Worm (Caenorhabditis elegans) whole organism, L1 larva: ENCODE measurements around the gene sfxn-1.2.

ENCODE experiments used
- C04F5.9 ChIP-seq: sonication (generic microtip); optimal IDR thresholded peaks from 2 replicates; lab custom pipeline; 2016; ENCODE audit warnings: missing genetic modification characterization, missing compliant biosample characterization
- C16A3.4 ChIP-seq: fragments of 150-350 bp; optimal IDR thresholded peaks from 2 replicates; lab custom pipeline; 2014; ENCODE audit warnings: missing biosample characterization, missing genetic modification characterization
- F16B12.6 ChIP-seq: fragments of 150-350 bp; optimal IDR thresholded peaks from 2 replicates; lab custom pipeline; 2014; ENCODE audit warnings: missing biosample characterization, missing genetic modification characterization
- aha-1 ChIP-seq: fragments of 150-350 bp; optimal IDR thresholded peaks from 2 replicates; lab custom pipeline; 2014; ENCODE audit warnings: missing biosample characterization, missing genetic modification characterization
- aly-2 ChIP-seq: fragments of 150-350 bp; optimal IDR thresholded peaks from 2 replicates; lab custom pipeline; 2014; ENCODE audit warnings: missing biosample characterization, missing genetic modification characterization
- ama-1 ChIP-seq: fragments of 150-350 bp; optimal IDR thresholded peaks from 2 replicates; lab custom pipeline; 2014
- blmp-1 ChIP-seq: fragments of 150-350 bp; optimal IDR thresholded peaks from 2 replicates; lab custom pipeline; 2014; ENCODE audit warnings: missing biosample characterization, missing genetic modification characterization
- ceh-63 ChIP-seq: fragments of 200-800 bp; sonication (Bioruptor generic); optimal IDR thresholded peaks from 2 replicates; lab custom pipeline; 2018; ENCODE audit warnings: mild to moderate bottlenecking, missing genetic modification characterization, missing compliant biosample characterization
- dpl-1 ChIP-seq, 3 experiments: fragments of 150-350 bp in 2 of 3; sonication (generic microtip) in 1 of 3; optimal IDR thresholded peaks; 2 replicates each; lab custom pipeline; 2014 to 2017; ENCODE audit warnings: missing biosample characterization in 3 of 3, missing genetic modification characterization in 3 of 3, missing genetic modification reagents in 3 of 3
- dsc-1 ChIP-seq: sonication (generic microtip); optimal IDR thresholded peaks from 2 replicates; lab custom pipeline; 2016; ENCODE audit warnings: mild to moderate bottlenecking, missing genetic modification characterization, missing compliant biosample characterization
- efl-1 ChIP-seq, 4 experiments: fragments of 150-350 bp; optimal IDR thresholded peaks in 3 of 4; peaks in 1 of 4; 1 replicate in 1 of 4; 2 replicates in 3 of 4; lab custom pipeline; 2014; ENCODE audit warnings: missing biosample characterization in 2 of 4, missing genetic modification characterization in 2 of 4, missing genetic modification reagents in 2 of 4
- efl-3 ChIP-seq: fragments of 200-800 bp; sonication (Bioruptor generic); optimal IDR thresholded peaks from 2 replicates; lab custom pipeline; 2018; ENCODE audit warnings: mild to moderate bottlenecking, missing genetic modification characterization, missing compliant biosample characterization
- egl-13 ChIP-seq: sonication (generic microtip); optimal IDR thresholded peaks from 2 replicates; lab custom pipeline; 2016; ENCODE audit warnings: missing genotype, missing genetic modification reagents, missing genetic modification characterization, missing compliant biosample characterization
- elt-2 ChIP-seq: sonication (generic microtip); optimal IDR thresholded peaks from 2 replicates; lab custom pipeline; 2016; ENCODE audit warnings: missing genetic modification characterization, mild to moderate bottlenecking, inconsistent platforms, missing compliant biosample characterization, missing genetic modification reagents
- elt-3 ChIP-seq, 6 experiments: fragments of 150-350 bp in 1 of 6; sonication (generic microtip); optimal IDR thresholded peaks; 2 replicates each; lab custom pipeline; 2017 to 2018; ENCODE audit warnings: missing biosample characterization in 6 of 6, missing genetic modification characterization in 6 of 6, inconsistent platforms in 1 of 6
- fos-1 ChIP-seq: fragments of 150-350 bp; optimal IDR thresholded peaks from 2 replicates; lab custom pipeline; 2014; ENCODE audit warnings: missing biosample characterization, missing genetic modification characterization
- grh-1 ChIP-seq: fragments of 200-800 bp; sonication (Bioruptor generic); IDR thresholded peaks from 2 replicates; pipeline ENCODE4 v1.3.6; 2022; ENCODE audit warnings: missing genetic modification reagents, missing genetic modification characterization, missing compliant biosample characterization
- hlh-4 ChIP-seq: sonication (generic microtip); optimal IDR thresholded peaks from 2 replicates; lab custom pipeline; 2016; ENCODE audit warnings: mild to moderate bottlenecking, missing genetic modification characterization, missing compliant biosample characterization
- jun-1 ChIP-seq: fragments of 150-350 bp; optimal IDR thresholded peaks from 2 replicates; lab custom pipeline; 2014; ENCODE audit warnings: missing biosample characterization, missing genetic modification reagents, missing genetic modification characterization
- lin-14 ChIP-seq: fragments of 200-800 bp; sonication (Bioruptor generic); optimal IDR thresholded peaks from 2 replicates; lab custom pipeline; 2018; ENCODE audit warnings: mild to moderate bottlenecking, missing genetic modification characterization, moderate library complexity, missing compliant biosample characterization
- lin-35 ChIP-seq, 2 experiments: fragments of 150-350 bp; optimal IDR thresholded peaks; 2 replicates each; lab custom pipeline; 2014; ENCODE audit warnings: missing biosample characterization in 2 of 2, missing genetic modification characterization in 2 of 2, missing genetic modification reagents in 2 of 2
- lin-39 ChIP-seq: fragments of 150-350 bp; optimal IDR thresholded peaks from 2 replicates; lab custom pipeline; 2014; ENCODE audit warnings: missing biosample characterization, missing genetic modification reagents, missing genetic modification characterization
- lir-3 ChIP-seq: sonication (generic microtip); optimal IDR thresholded peaks from 2 replicates; lab custom pipeline; 2016; ENCODE audit warnings: mild to moderate bottlenecking, missing genetic modification characterization, moderate library complexity, missing compliant biosample characterization; ENCODE audit not compliant: poor library complexity
- mep-1 ChIP-seq: fragments of 150-350 bp; optimal IDR thresholded peaks from 2 replicates; lab custom pipeline; 2014; ENCODE audit warnings: missing biosample characterization, missing genetic modification characterization
- nhr-19 ChIP-seq: fragments of 200-800 bp; sonication (Bioruptor generic); conservative IDR thresholded peaks from 2 replicates; pipeline ENCODE4 v1.3.6; 2022; ENCODE audit warnings: missing genetic modification characterization, missing compliant biosample characterization
- nhr-20 ChIP-seq: sonication (generic microtip); optimal IDR thresholded peaks from 2 replicates; lab custom pipeline; 2016; ENCODE audit warnings: mild to moderate bottlenecking, missing genetic modification characterization, missing compliant biosample characterization
- nhr-237 ChIP-seq: fragments of 150-350 bp; optimal IDR thresholded peaks from 2 replicates; lab custom pipeline; 2014; ENCODE audit warnings: missing biosample characterization, missing genetic modification characterization
- nhr-28 ChIP-seq: fragments of 150-350 bp; optimal IDR thresholded peaks from 2 replicates; lab custom pipeline; 2014; ENCODE audit warnings: missing biosample characterization, missing genetic modification characterization
- nhr-47 ChIP-seq: sonication (generic microtip); optimal IDR thresholded peaks from 2 replicates; lab custom pipeline; 2016; ENCODE audit warnings: mild to moderate bottlenecking, missing genetic modification characterization, moderate library complexity, missing compliant biosample characterization
- nhr-71 ChIP-seq: sonication (generic microtip); optimal IDR thresholded peaks from 2 replicates; lab custom pipeline; 2016; ENCODE audit warnings: mild to moderate bottlenecking, missing genetic modification characterization, moderate library complexity, missing compliant biosample characterization
- nhr-77 ChIP-seq: fragments of 150-350 bp; optimal IDR thresholded peaks from 2 replicates; lab custom pipeline; 2014; ENCODE audit warnings: missing biosample characterization, missing genetic modification characterization
- nhr-84 ChIP-seq: sonication (generic microtip); optimal IDR thresholded peaks from 2 replicates; lab custom pipeline; 2017; ENCODE audit warnings: missing biosample characterization, missing genetic modification characterization
- nhr-85 ChIP-seq: sonication (generic microtip); peaks from one replicate; lab custom pipeline; 2016; ENCODE audit warnings: missing genetic modification characterization, inconsistent platforms, missing compliant biosample characterization
- nhr-90 ChIP-seq: sonication (generic microtip); optimal IDR thresholded peaks from 2 replicates; lab custom pipeline; 2016; ENCODE audit warnings: mild to moderate bottlenecking, missing genetic modification characterization, missing compliant biosample characterization; ENCODE audit not compliant: poor library complexity
- pax-3 ChIP-seq: fragments of 200-800 bp; sonication (Bioruptor generic); optimal IDR thresholded peaks from 2 replicates; lab custom pipeline; 2018; ENCODE audit warnings: mild to moderate bottlenecking, missing genetic modification characterization, moderate library complexity, missing compliant biosample characterization
- pqm-1 ChIP-seq: sonication (generic microtip); optimal IDR thresholded peaks from 3 replicates; lab custom pipeline; 2017; ENCODE audit warnings: missing biosample characterization, missing genetic modification characterization
- rnt-1 ChIP-seq: sonication (generic microtip); optimal IDR thresholded peaks from 2 replicates; lab custom pipeline; 2016; ENCODE audit warnings: mild to moderate bottlenecking, missing genetic modification characterization, moderate library complexity, missing compliant biosample characterization
- skn-1 ChIP-seq: fragments of 150-350 bp; optimal IDR thresholded peaks from 2 replicates; lab custom pipeline; 2014; ENCODE audit warnings: missing biosample characterization, missing genetic modification characterization
- snpc-4 ChIP-seq: fragments of 150-350 bp; optimal IDR thresholded peaks from 2 replicates; lab custom pipeline; 2014; ENCODE audit warnings: missing biosample characterization, missing genetic modification characterization
- snu-23 ChIP-seq: sonication (generic microtip); optimal IDR thresholded peaks from 2 replicates; lab custom pipeline; 2016; ENCODE audit warnings: missing genetic modification characterization, missing compliant biosample characterization
- swsn-7 ChIP-seq: sonication (generic microtip); optimal IDR thresholded peaks from 2 replicates; lab custom pipeline; 2016; ENCODE audit warnings: missing genetic modification characterization, missing compliant biosample characterization
- tbx-2 ChIP-seq: sonication (generic microtip); optimal IDR thresholded peaks from 2 replicates; lab custom pipeline; 2016; ENCODE audit warnings: missing genetic modification characterization, missing compliant biosample characterization
- tlp-1 ChIP-seq: fragments of 150-350 bp; optimal IDR thresholded peaks from 2 replicates; lab custom pipeline; 2014; ENCODE audit warnings: missing biosample characterization, missing genetic modification characterization
- unc-86 ChIP-seq: sonication (generic microtip); optimal IDR thresholded peaks from 2 replicates; lab custom pipeline; 2016; ENCODE audit warnings: missing genetic modification characterization, missing compliant biosample characterization
- ztf-11 ChIP-seq, 2 experiments: sonication (generic microtip); optimal IDR thresholded peaks; 2 replicates each; lab custom pipeline; 2016 to 2017; ENCODE audit warnings: missing genetic modification characterization in 2 of 2, missing biosample characterization in 1 of 2, missing compliant biosample characterization in 1 of 2

sfxn-1.2 gene

ce11 chrII:11161675-11162074 lies 24.2 kb upstream of the sfxn-1.2 start:
- TF ChIP-seq blmp-1 (tag; lab: Kevin White, UChicago) (peak; percentile 55), C04F5.9 (tag; lab: Kevin White, UChicago) (no peak), elt-2 (tag; lab: Kevin White, UChicago) (no peak), elt-3 (tag; optimal IDR thresholded peaks at IDR 0.05; lab: Kevin White, UChicago) (peak in 1 of 6 experiments; percentile 11)

ce11 chrII:11162390-11162789 lies 23.4 kb upstream of the sfxn-1.2 start, which contains the start of gene ptr-13:
Gene ptr-13, minus strand, starts transcription at chrII:11162481.
- no peak for TF ChIP-seq C04F5.9 (tag; lab: Kevin White, UChicago)
- TF ChIP-seq lin-14 = no peak
- peak in 2 of 6 experiments; percentile 2 to 54 for TF ChIP-seq elt-3 (tag; optimal IDR thresholded peaks at IDR 0.05; lab: Kevin White, UChicago)
- no peak for TF ChIP-seq efl-3
- TF ChIP-seq pqm-1 (tag; lab: Kevin White, UChicago) = no peak
- no peak for TF ChIP-seq aly-2 (tag; lab: Kevin White, UChicago)
- no peak for TF ChIP-seq ztf-11 (tag; optimal IDR thresholded peaks at IDR 0.05; lab: Kevin White, UChicago)
- TF ChIP-seq blmp-1 (tag; lab: Kevin White, UChicago) = peak; percentile 79
- TF ChIP-seq dpl-1 (GFP tag; optimal IDR thresholded peaks at IDR 0.05; lab: Kevin White, UChicago) = no peak
- TF ChIP-seq swsn-7 (tag; lab: Kevin White, UChicago) = no peak
- no peak for TF ChIP-seq nhr-28 (tag; lab: Kevin White, UChicago)

ce11 chrII:11163291-11163690 lies 22.5 kb upstream of the sfxn-1.2 start:
- TF ChIP-seq lin-14 (peak; percentile 41), jun-1 (tag; lab: Kevin White, UChicago) (no peak), elt-2 (tag; lab: Kevin White, UChicago) (no peak), tlp-1 (tag; lab: Kevin White, UChicago) (no peak), ama-1 (lab: Kevin White, UChicago) (no peak), lin-35 (GFP tag; optimal IDR thresholded peaks at IDR 0.05; lab: Kevin White, UChicago) (peak in 1 of 2 experiments; percentile 20), F16B12.6 (tag; lab: Kevin White, UChicago) (no peak), efl-1 (optimal IDR thresholded peaks at IDR 0.05; lab: Kevin White, UChicago) (no peak), efl-1 (GFP tag; optimal IDR thresholded peaks at IDR 0.05 in 1 of 2; lab: Kevin White, UChicago) (peak in 1 of 2 experiments; percentile 40), mep-1 (tag; lab: Kevin White, UChicago) (no peak), nhr-20 (peak; percentile 54), nhr-85 (tag; lab: Kevin White, UChicago) (peak; percentile 75), dsc-1 (tag; lab: Kevin White, UChicago) (no peak), elt-3 (tag; optimal IDR thresholded peaks at IDR 0.05; lab: Kevin White, UChicago) (peak in 2 of 6 experiments; percentile 54 to 90), blmp-1 (tag; lab: Kevin White, UChicago) (peak; percentile 81), rnt-1 (tag; lab: Kevin White, UChicago) (no peak), aha-1 (no peak), nhr-71 (tag; lab: Kevin White, UChicago) (peak; percentile 40), nhr-47 (no peak), nhr-19 (GFP tag; lab: Robert Waterston, UW) (0 out of 2 replicates have a peak, but pooled peaks have one; percentile 2), snu-23 (GFP tag; lab: Kevin White, UChicago) (peak; percentile 6), nhr-237 (no peak)
- TF ChIP-seq, all 84 proteins: peak for 10

ce11 chrII:11166414-11166813 lies 19.4 kb upstream of the sfxn-1.2 start:
- TF ChIP-seq lin-14 (peak; percentile 52), nhr-20 (no peak), C16A3.4 (tag; lab: Kevin White, UChicago) (no peak), blmp-1 (tag; lab: Kevin White, UChicago) (no peak), nhr-85 (tag; lab: Kevin White, UChicago) (no peak), lir-3 (no peak), snpc-4 (tag; lab: Kevin White, UChicago) (peak; percentile 51), skn-1 (tag; lab: Kevin White, UChicago) (no peak), mep-1 (tag; lab: Kevin White, UChicago) (peak; percentile 27), pax-3 (tag; lab: Kevin White, UChicago) (no peak), hlh-4 (tag; lab: Kevin White, UChicago) (no peak), nhr-77 (tag; lab: Kevin White, UChicago) (no peak), efl-3 (no peak), nhr-84 (tag; lab: Kevin White, UChicago) (no peak), egl-13 (no peak), nhr-90 (tag; lab: Kevin White, UChicago) (no peak), ama-1 (lab: Kevin White, UChicago) (no peak), fos-1 (tag; lab: Kevin White, UChicago) (no peak), unc-86 (tag; lab: Kevin White, UChicago) (no peak), tbx-2 (tag; lab: Kevin White, UChicago) (peak; percentile 10), jun-1 (tag; lab: Kevin White, UChicago) (no peak), swsn-7 (tag; lab: Kevin White, UChicago) (no peak), grh-1 (GFP tag; lab: Robert Waterston, UW) (no peak), ceh-63 (GFP tag; lab: Kevin White, UChicago) (no peak), lin-39 (tag; lab: Kevin White, UChicago) (no peak)
- TF ChIP-seq, all 84 proteins: peak for 4
